Worm (Caenorhabditis elegans) whole organism, mixed stage, embryonic: ENCODE measurements around the gene str-144.

ENCODE experiments used
- ceh-83 ChIP-seq: fragments of 200-800 bp; sonication (Bioruptor generic); optimal IDR thresholded peaks from 2 replicates; lab custom pipeline; 2018; ENCODE audit warnings: mild to moderate bottlenecking, missing genetic modification characterization, missing compliant biosample characterization
- elt-3 ChIP-seq: fragments of 150-350 bp; optimal IDR thresholded peaks from 2 replicates; lab custom pipeline; 2014; ENCODE audit warnings: missing biosample characterization, missing genetic modification characterization
- lin-32 ChIP-seq: fragments of 200-800 bp; sonication (Bioruptor generic); optimal IDR thresholded peaks from 2 replicates; lab custom pipeline; 2018; ENCODE audit warnings: mild to moderate bottlenecking, missing genetic modification characterization, missing compliant biosample characterization
- mep-1 ChIP-seq: fragments of 150-350 bp; optimal IDR thresholded peaks from 2 replicates; lab custom pipeline; 2017; ENCODE audit warnings: missing biosample characterization, missing genetic modification reagents, missing genetic modification characterization, inconsistent platforms
- nhr-237 ChIP-seq: fragments of 150-350 bp; optimal IDR thresholded peaks from 2 replicates; lab custom pipeline; 2014; ENCODE audit warnings: missing biosample characterization, missing genetic modification characterization
- nhr-28 ChIP-seq: fragments of 150-350 bp; optimal IDR thresholded peaks from 2 replicates; lab custom pipeline; 2014; ENCODE audit warnings: missing biosample characterization, missing genetic modification characterization
- nhr-76 ChIP-seq: sonication (generic microtip); optimal IDR thresholded peaks from 2 replicates; lab custom pipeline; 2017; ENCODE audit warnings: missing biosample characterization, missing genetic modification characterization
- pha-4 ChIP-seq: fragments of 150-350 bp; optimal IDR thresholded peaks from 2 replicates; lab custom pipeline; 2018; ENCODE audit warnings: missing biosample characterization, missing genetic modification reagents, missing genetic modification characterization
- snpc-4 ChIP-seq: fragments of 150-350 bp; optimal IDR thresholded peaks from 2 replicates; lab custom pipeline; 2014; ENCODE audit warnings: missing biosample characterization, missing genetic modification characterization
- unc-62 ChIP-seq: fragments of 150-350 bp; optimal IDR thresholded peaks from 2 replicates; lab custom pipeline; 2014; ENCODE audit warnings: missing biosample characterization, missing genetic modification reagents, missing genetic modification characterization
- ztf-11 ChIP-seq: fragments of 150-350 bp; optimal IDR thresholded peaks from 2 replicates; lab custom pipeline; 2014; ENCODE audit warnings: missing biosample characterization, missing genetic modification characterization

ce11 chrV:8055170-8055569 lies 16.8 kb downstream of the str-144 start:
- no peak for TF ChIP-seq pha-4
- TF ChIP-seq ztf-11, result no peak
- no peak for TF ChIP-seq nhr-76 (tag; lab: Kevin White, UChicago)
- no peak for TF ChIP-seq elt-3 (tag; lab: Kevin White, UChicago)
- TF ChIP-seq snpc-4 (tag; lab: Kevin White, UChicago), result no peak
- TF ChIP-seq mep-1, result no peak
- TF ChIP-seq nhr-237 (tag; lab: Kevin White, UChicago), result no peak
- TF ChIP-seq unc-62 (GFP tag; lab: Kevin White, UChicago), result no peak
- no peak for TF ChIP-seq nhr-28 (tag; lab: Kevin White, UChicago)
- no peak for TF ChIP-seq ceh-83
- TF ChIP-seq lin-32 (GFP tag; lab: Kevin White, UChicago), result no peak
